Worm (Caenorhabditis elegans): ENCODE measurements around the gene cyp-33C8.
A peak's percentile ranks its signal among the peaks of the same experiment; 100 is the strongest.

The cyp-33C8 gene

ce11 chrV:3761829-3762228 lies 41.5 kb downstream of the cyp-33C8 start:
- TF ChIP-seq ceh-82 (tag; optimal IDR thresholded peaks at IDR 0.05) (no peak), nhr-47 (tag; optimal IDR thresholded peaks at IDR 0.05) (no peak), nhr-28 (tag; optimal IDR thresholded peaks at IDR 0.05) (no peak), fkh-8 (tag; optimal IDR thresholded peaks at IDR 0.05) (no peak), unc-62 (GFP tag; optimal IDR thresholded peaks at IDR 0.05) (no peak), pqm-1 (tag; optimal IDR thresholded peaks at IDR 0.05) (no peak), sup-37 (GFP tag; optimal IDR thresholded peaks at IDR 0.05) (no peak), egl-13 (tag; optimal IDR thresholded peaks at IDR 0.05) (no peak), fkh-4 (tag; optimal IDR thresholded peaks at IDR 0.05; ENCODE audit: borderline replicate concordance) (no peak), dpl-1 (GFP tag; optimal IDR thresholded peaks at IDR 0.05) (no peak), elt-3 (tag; optimal IDR thresholded peaks at IDR 0.05) (no peak), pag-3 (tag; optimal IDR thresholded peaks at IDR 0.05; ENCODE audit: borderline replicate concordance, insufficient read depth) (no peak), snu-23 (GFP tag; optimal IDR thresholded peaks at IDR 0.05) (no peak), skn-1 (tag; optimal IDR thresholded peaks at IDR 0.05) (no peak)

- TF ChIP-seq nhr-237 (tag; optimal IDR thresholded peaks at IDR 0.05) (no peak), nhr-85 (tag) (no peak), efl-1 (optimal IDR thresholded peaks at IDR 0.05) (no peak), efl-1 (GFP tag; optimal IDR thresholded peaks at IDR 0.05 in 1 of 2) (no peak), hlh-4 (tag; optimal IDR thresholded peaks at IDR 0.05) (no peak), ceh-88 (GFP tag; IDR thresholded peaks at IDR 0.05) (no peak), nhr-12 (tag; optimal IDR thresholded peaks at IDR 0.05) (no peak), fkh-4 (tag; optimal IDR thresholded peaks at IDR 0.05; ENCODE audit: borderline replicate concordance) (no peak), nhr-77 (tag; optimal IDR thresholded peaks at IDR 0.05) (no peak), dpl-1 (GFP tag; optimal IDR thresholded peaks at IDR 0.05) (no peak), nhr-90 (tag; optimal IDR thresholded peaks at IDR 0.05; ENCODE audit: poor library complexity) (no peak), nhr-11 (tag; optimal IDR thresholded peaks at IDR 0.05) (no peak), rnt-1 (tag; optimal IDR thresholded peaks at IDR 0.05) (no peak), snpc-4 (tag; optimal IDR thresholded peaks at IDR 0.05) (no peak), lin-15B (tag; optimal IDR thresholded peaks at IDR 0.05) (no peak), fos-1 (tag; optimal IDR thresholded peaks at IDR 0.05) (no peak), fkh-8 (tag; optimal IDR thresholded peaks at IDR 0.05) (no peak), elt-2 (tag; optimal IDR thresholded peaks at IDR 0.05) (no peak), ama-1 (optimal IDR thresholded peaks at IDR 0.05) (no peak), fkh-10 (GFP tag; optimal IDR thresholded peaks at IDR 0.05) (no peak)
These were observed 42.5 kb downstream of the cyp-33C8 start, which contains the start of gene oac-55 for ce11 chrV:3760839-3761238. Gene oac-55 (plus strand): TSS chrV:3761139.

ce11 chrV:3759419-3759915 lies 43.9 kb downstream of the cyp-33C8 start, which contains the start of gene chk-1:
Gene chk-1 (minus strand): TSS chrV:3759469.
- TF ChIP-seq elt-3 (tag; optimal IDR thresholded peaks at IDR 0.05), result peak in 3 of 6 experiments; percentile 15 to 70 (median 28)
- no peak for TF ChIP-seq ztf-4 (tag; optimal IDR thresholded peaks at IDR 0.05)
- peak in 1 of 2 experiments; percentile 29 for TF ChIP-seq ztf-11 (tag; optimal IDR thresholded peaks at IDR 0.05)
- peak; percentile 72 for TF ChIP-seq lin-15B (tag; optimal IDR thresholded peaks at IDR 0.05)
- peak; percentile 12 for TF ChIP-seq fkh-10 (GFP tag; optimal IDR thresholded peaks at IDR 0.05)
- peak; percentile 61 for TF ChIP-seq blmp-1 (tag; optimal IDR thresholded peaks at IDR 0.05)
- no peak for TF ChIP-seq egl-27 (tag; optimal IDR thresholded peaks at IDR 0.05)
- peak; percentile 88 for TF ChIP-seq skn-1 (tag; optimal IDR thresholded peaks at IDR 0.05)
- peak; percentile 48 for TF ChIP-seq nhr-90 (tag; optimal IDR thresholded peaks at IDR 0.05; ENCODE audit: poor library complexity)
- TF ChIP-seq zag-1 (tag; optimal IDR thresholded peaks at IDR 0.05), result no peak
- no peak for TF ChIP-seq ceh-88 (GFP tag; IDR thresholded peaks at IDR 0.05)
- no peak for TF ChIP-seq nhr-11 (tag; optimal IDR thresholded peaks at IDR 0.05)
- no peak for TF ChIP-seq ceh-63 (GFP tag; optimal IDR thresholded peaks at IDR 0.05)
- TF ChIP-seq dsc-1 (tag; optimal IDR thresholded peaks at IDR 0.05), result peak; percentile 48
- peak; percentile 66 to 83 for TF ChIP-seq lsy-2 (tag; optimal IDR thresholded peaks at IDR 0.05)
- peak; percentile 87 for TF ChIP-seq mep-1 (tag; optimal IDR thresholded peaks at IDR 0.05)
- peak; percentile 69 for TF ChIP-seq nhr-20 (tag; optimal IDR thresholded peaks at IDR 0.05)
- no peak for TF ChIP-seq unc-98 (GFP tag; IDR thresholded peaks at IDR 0.05)
- TF ChIP-seq isw-1 (GFP tag; IDR thresholded peaks at IDR 0.05), result peak; percentile 25
- no peak for TF ChIP-seq tlp-1 (tag; optimal IDR thresholded peaks at IDR 0.05)
- no peak for TF ChIP-seq C04F5.9 (tag; optimal IDR thresholded peaks at IDR 0.05)
- TF ChIP-seq grh-1 (GFP tag; IDR thresholded peaks at IDR 0.05), result peak; percentile 12; the same call in 1 of the 2 replicates
- peak; percentile 67 for TF ChIP-seq xbp-1 (tag; optimal IDR thresholded peaks at IDR 0.05)
- no peak for TF ChIP-seq lir-3 (tag; optimal IDR thresholded peaks at IDR 0.05; ENCODE audit: poor library complexity)
- TF ChIP-seq Y116A8C.19 (tag; optimal IDR thresholded peaks at IDR 0.05; ENCODE audit: borderline replicate concordance), result no peak
- peak; percentile 13 for TF ChIP-seq mef-2 (tag; optimal IDR thresholded peaks at IDR 0.05)
